Worm (Caenorhabditis elegans) whole organism, L4 larva: ENCODE measurements around the gene F23D12.1.

Source experiments
- D1046.2 ChIP-seq: fragments of 200-800 bp; sonication (Bioruptor generic); IDR thresholded peaks from 2 replicates; pipeline ENCODE4 v1.3.6; 2022; ENCODE audit warnings: missing genetic modification characterization, missing compliant biosample characterization
- F37D6.2 ChIP-seq: sonication (generic microtip); optimal IDR thresholded peaks from 2 replicates; lab custom pipeline; 2016; ENCODE audit warnings: mild to moderate bottlenecking, missing genetic modification characterization, missing compliant biosample characterization
- R02D3.7 ChIP-seq: fragments of 150-350 bp; sonication (generic microtip); optimal IDR thresholded peaks from 3 replicates; lab custom pipeline; 2014; ENCODE audit warnings: missing biosample characterization, missing genetic modification characterization
- Y105C5A.15 ChIP-seq: fragments of 200-800 bp; sonication (Bioruptor generic); IDR thresholded peaks from 2 replicates; pipeline ENCODE4 v1.3.6; 2022; ENCODE audit warnings: missing genetic modification characterization, missing compliant biosample characterization
- Y5F2A.4 ChIP-seq: fragments of 200-800 bp; sonication (Bioruptor generic); optimal IDR thresholded peaks from 2 replicates; lab custom pipeline; 2018; ENCODE audit warnings: mild to moderate bottlenecking, missing genetic modification characterization, missing compliant biosample characterization
- ZK337.2 ChIP-seq: fragments of 200-800 bp; sonication (Bioruptor generic); IDR thresholded peaks from 2 replicates; pipeline ENCODE4 v1.3.6; 2022; ENCODE audit warnings: missing genetic modification reagents, missing genetic modification characterization, missing compliant biosample characterization
- aly-2 ChIP-seq: sonication (generic microtip); optimal IDR thresholded peaks from 2 replicates; lab custom pipeline; 2018; ENCODE audit warnings: missing biosample characterization, missing genetic modification characterization
- ama-1 ChIP-seq: fragments of 150-350 bp; optimal IDR thresholded peaks from 2 replicates; lab custom pipeline; 2014; ENCODE audit warnings: inconsistent platforms, mixed read lengths
- ceh-32 ChIP-seq: sonication (generic microtip); optimal IDR thresholded peaks from 2 replicates; lab custom pipeline; 2016; ENCODE audit warnings: mild to moderate bottlenecking, missing genetic modification characterization, missing compliant biosample characterization; ENCODE audit not compliant: poor library complexity
- ceh-44 ChIP-seq: fragments of 200-800 bp; sonication (Bioruptor generic); IDR thresholded peaks from 2 replicates; pipeline ENCODE4 v1.3.6; 2022; ENCODE audit warnings: missing genetic modification reagents, missing genetic modification characterization, missing compliant biosample characterization
- ceh-82 ChIP-seq: sonication (generic microtip); optimal IDR thresholded peaks from 2 replicates; lab custom pipeline; 2017; ENCODE audit warnings: missing biosample characterization, missing genetic modification characterization
- daf-16 ChIP-seq, 3 experiments: sonication (generic microtip); optimal IDR thresholded peaks; 2 replicates each; lab custom pipeline; 2016 to 2017; ENCODE audit warnings: missing genetic modification characterization in 3 of 3, missing genetic modification reagents in 3 of 3, mild to moderate bottlenecking in 2 of 3, missing compliant biosample characterization in 2 of 3, missing biosample characterization in 1 of 3, moderate library complexity in 1 of 3
- daf-8 ChIP-seq: fragments of 200-800 bp; sonication (Bioruptor generic); IDR thresholded peaks from 2 replicates; pipeline ENCODE4 v1.3.6; 2022; ENCODE audit warnings: missing genetic modification characterization, missing compliant biosample characterization
- dmd-6 ChIP-seq: fragments of 200-800 bp; sonication (Bioruptor generic); IDR thresholded peaks from 2 replicates; pipeline ENCODE4 v1.3.6; 2022; ENCODE audit warnings: missing genetic modification reagents, missing genetic modification characterization, missing compliant biosample characterization
- dmd-8 ChIP-seq: fragments of 200-800 bp; sonication (Bioruptor generic); IDR thresholded peaks from 2 replicates; pipeline ENCODE4 v1.3.6; 2022; ENCODE audit warnings: missing genetic modification characterization, missing compliant biosample characterization
- dpl-1 ChIP-seq: fragments of 150-350 bp; optimal IDR thresholded peaks from 2 replicates; lab custom pipeline; 2014; ENCODE audit warnings: missing biosample characterization, missing genetic modification reagents, missing genetic modification characterization
- duxl-1 ChIP-seq: sonication (generic microtip); optimal IDR thresholded peaks from 2 replicates; lab custom pipeline; 2016; ENCODE audit warnings: mild to moderate bottlenecking, missing genetic modification characterization, moderate library complexity, missing compliant biosample characterization; ENCODE audit not compliant: poor library complexity
- dve-1 ChIP-seq: sonication (generic microtip); optimal IDR thresholded peaks from 2 replicates; lab custom pipeline; 2017; ENCODE audit warnings: antibody characterized with exemption, mild to moderate bottlenecking, missing genetic modification characterization, missing compliant biosample characterization; ENCODE audit not compliant: insufficient read depth
- egl-27 ChIP-seq: sonication (generic microtip); optimal IDR thresholded peaks from 3 replicates; lab custom pipeline; 2017; ENCODE audit warnings: missing biosample characterization, missing genetic modification reagents, missing genetic modification characterization
- egl-43 ChIP-seq: fragments of 200-800 bp; sonication (Bioruptor generic); IDR thresholded peaks from 2 replicates; pipeline ENCODE4 v1.3.6; 2022; ENCODE audit warnings: missing genetic modification reagents, missing genetic modification characterization, missing compliant biosample characterization
- fos-1 ChIP-seq: fragments of 150-350 bp; optimal IDR thresholded peaks from 2 replicates; lab custom pipeline; 2014; ENCODE audit warnings: missing biosample characterization, missing genetic modification characterization
- hmg-1.1 ChIP-seq: fragments of 200-800 bp; sonication (Bioruptor generic); IDR thresholded peaks from 2 replicates; pipeline ENCODE4 v1.3.6; 2022; ENCODE audit warnings: missing genetic modification reagents, missing genetic modification characterization, missing compliant biosample characterization
- jun-1 ChIP-seq: fragments of 150-350 bp; optimal IDR thresholded peaks from 2 replicates; lab custom pipeline; 2014; ENCODE audit warnings: missing biosample characterization, missing genetic modification reagents, missing genetic modification characterization
- lim-7 ChIP-seq: fragments of 200-800 bp; sonication (Bioruptor generic); IDR thresholded peaks from 2 replicates; pipeline ENCODE4 v1.3.6; 2022; ENCODE audit warnings: missing genetic modification characterization, missing compliant biosample characterization
- lin-1 ChIP-seq: fragments of 200-800 bp; sonication (Bioruptor generic); IDR thresholded peaks from 2 replicates; pipeline ENCODE4 v1.3.6; 2022; ENCODE audit warnings: missing genetic modification reagents, missing genetic modification characterization, missing compliant biosample characterization
- lin-15B ChIP-seq: fragments of 150-350 bp; sonication (generic microtip); optimal IDR thresholded peaks from 3 replicates; lab custom pipeline; 2014; ENCODE audit warnings: missing biosample characterization, missing genetic modification characterization
- lin-29 ChIP-seq: fragments of 200-800 bp; sonication (Bioruptor generic); IDR thresholded peaks from 2 replicates; pipeline ENCODE4 v1.3.6; 2022; ENCODE audit warnings: missing genetic modification reagents, missing genetic modification characterization, missing compliant biosample characterization
- lin-38 ChIP-seq: fragments of 200-800 bp; sonication (Bioruptor generic); IDR thresholded peaks from 2 replicates; pipeline ENCODE4 v1.3.6; 2022; ENCODE audit warnings: missing genetic modification reagents, missing genetic modification characterization, missing compliant biosample characterization
- lir-3 ChIP-seq: sonication (generic microtip); optimal IDR thresholded peaks from 2 replicates; lab custom pipeline; 2016; ENCODE audit warnings: mild to moderate bottlenecking, missing genetic modification characterization, missing compliant biosample characterization
- madf-5 ChIP-seq, 2 experiments: fragments of 200-800 bp; sonication (Bioruptor generic); IDR thresholded peaks; 2 replicates each; pipeline ENCODE4 v1.3.6; 2022; ENCODE audit warnings: missing compliant biosample characterization in 2 of 2, missing genetic modification characterization in 2 of 2
- mdt-29 ChIP-seq: fragments of 200-800 bp; sonication (Bioruptor generic); IDR thresholded peaks from 2 replicates; pipeline ENCODE4 v1.3.6; 2022; ENCODE audit warnings: missing genetic modification reagents, missing genetic modification characterization, missing compliant biosample characterization
- mep-1 ChIP-seq: fragments of 150-350 bp; sonication (generic microtip); optimal IDR thresholded peaks from 3 replicates; lab custom pipeline; 2014; ENCODE audit warnings: missing biosample characterization, missing genetic modification characterization
- mes-2 ChIP-seq: sonication (generic microtip); optimal IDR thresholded peaks from 2 replicates; lab custom pipeline; 2016; ENCODE audit warnings: missing genotype, mild to moderate bottlenecking, missing genetic modification characterization, missing compliant biosample characterization; ENCODE audit not compliant: poor library complexity, severe bottlenecking
- nhr-10 ChIP-seq: fragments of 150-350 bp; optimal IDR thresholded peaks from 2 replicates; lab custom pipeline; 2014; ENCODE audit warnings: missing biosample characterization, missing genetic modification characterization
- nhr-102 ChIP-seq: sonication (generic microtip); optimal IDR thresholded peaks from 2 replicates; lab custom pipeline; 2016; ENCODE audit warnings: mild to moderate bottlenecking, missing genetic modification characterization, moderate library complexity, missing compliant biosample characterization
- nhr-11 ChIP-seq: fragments of 150-350 bp; optimal IDR thresholded peaks from 2 replicates; lab custom pipeline; 2014; ENCODE audit warnings: missing biosample characterization, missing genetic modification characterization
- nhr-237 ChIP-seq: sonication (generic microtip); optimal IDR thresholded peaks from 2 replicates; lab custom pipeline; 2017; ENCODE audit warnings: missing biosample characterization, missing genetic modification characterization
- nhr-25 ChIP-seq: sonication (generic microtip); optimal IDR thresholded peaks from 2 replicates; lab custom pipeline; 2017; ENCODE audit warnings: missing genetic modification characterization, mild to moderate bottlenecking, missing compliant biosample characterization, antibody characterized with exemption, moderate library complexity, borderline replicate concordance; ENCODE audit not compliant: insufficient read depth
- nhr-48 ChIP-seq: sonication (generic microtip); optimal IDR thresholded peaks from 2 replicates; lab custom pipeline; 2016; ENCODE audit warnings: mild to moderate bottlenecking, missing genetic modification characterization, missing compliant biosample characterization
- nhr-6 ChIP-seq: fragments of 150-350 bp; optimal IDR thresholded peaks from 2 replicates; lab custom pipeline; 2014; ENCODE audit warnings: missing biosample characterization, missing genetic modification characterization
- pqm-1 ChIP-seq: sonication (generic microtip); optimal IDR thresholded peaks from 2 replicates; lab custom pipeline; 2017; ENCODE audit warnings: missing biosample characterization, missing genetic modification characterization
- rbr-2 ChIP-seq: sonication (generic microtip); optimal IDR thresholded peaks from 2 replicates; lab custom pipeline; 2016; ENCODE audit warnings: missing genotype, missing genetic modification characterization, missing compliant biosample characterization
- sdz-12 ChIP-seq: fragments of 200-800 bp; sonication (Bioruptor generic); optimal IDR thresholded peaks from 2 replicates; lab custom pipeline; 2018; ENCODE audit warnings: mild to moderate bottlenecking, missing genetic modification characterization, missing compliant biosample characterization
- snpc-4 ChIP-seq: fragments of 150-350 bp; optimal IDR thresholded peaks from 2 replicates; lab custom pipeline; 2014; ENCODE audit warnings: missing biosample characterization, missing genetic modification characterization
- spr-1 ChIP-seq: sonication (generic microtip); optimal IDR thresholded peaks from 2 replicates; lab custom pipeline; 2016; ENCODE audit warnings: mild to moderate bottlenecking, missing genetic modification characterization, missing compliant biosample characterization
- tra-1 ChIP-seq: fragments of 200-800 bp; sonication (Bioruptor generic); IDR thresholded peaks from 2 replicates; pipeline ENCODE4 v1.3.6; 2022; ENCODE audit warnings: missing genetic modification reagents, missing genetic modification characterization, missing compliant biosample characterization
- zip-11 ChIP-seq: fragments of 200-800 bp; sonication (Bioruptor generic); IDR thresholded peaks from 2 replicates; pipeline ENCODE4 v1.3.6; 2022; ENCODE audit warnings: missing genetic modification characterization, missing compliant biosample characterization
- zip-2 ChIP-seq: fragments of 150-350 bp; optimal IDR thresholded peaks from 2 replicates; lab custom pipeline; 2014; ENCODE audit warnings: missing biosample characterization, missing genetic modification characterization
- ztf-11 ChIP-seq: fragments of 150-350 bp; optimal IDR thresholded peaks from 2 replicates; lab custom pipeline; 2014; ENCODE audit warnings: missing biosample characterization, missing genetic modification characterization

F23D12.1 gene

ce11 chrX:14428052-14428451 is at the start of gene F23D12.1:
Gene F23D12.1, minus strand, starts transcription at chrX:14428152.
- TF ChIP-seq lin-29 (GFP tag; lab: Robert Waterston, UW) = no peak
- TF ChIP-seq nhr-48 (tag; lab: Kevin White, UChicago) = no peak
- no peak for TF ChIP-seq mes-2 (tag; lab: Kevin White, UChicago)
- TF ChIP-seq fos-1 (tag; lab: Kevin White, UChicago) = no peak
- no peak for TF ChIP-seq lir-3
- no peak for TF ChIP-seq zip-2 (tag; lab: Kevin White, UChicago)
- TF ChIP-seq zip-11 (GFP tag; lab: Robert Waterston, UW) = no peak
- TF ChIP-seq nhr-237 (tag; lab: Kevin White, UChicago) = no peak
- no peak for TF ChIP-seq spr-1 (tag; lab: Kevin White, UChicago)
- TF ChIP-seq ama-1 (lab: Kevin White, UChicago) = no peak
- no peak for TF ChIP-seq nhr-102
- TF ChIP-seq nhr-10 (tag; lab: Kevin White, UChicago) = no peak

DNA sequence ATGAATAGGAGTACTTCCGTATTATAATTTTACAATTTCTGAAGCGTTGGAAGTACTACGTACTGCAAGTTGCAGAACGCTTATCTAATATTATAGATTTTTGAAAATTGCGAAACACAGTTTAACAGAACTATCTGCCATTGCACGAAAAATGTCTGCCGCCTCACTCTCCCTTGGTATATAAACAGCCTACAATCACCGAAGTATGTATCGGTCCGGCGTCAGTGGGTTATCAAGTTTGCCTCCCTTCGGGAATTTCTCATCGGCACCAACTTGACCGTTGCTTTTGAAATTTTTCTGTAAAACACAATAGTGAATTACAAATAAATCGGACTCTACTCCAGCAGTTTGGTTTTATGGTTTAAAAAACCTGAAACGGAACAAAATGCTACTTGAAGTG is 49.4 kb upstream of the F23D12.1 start:
- TF ChIP-seq lin-15B (tag; lab: Kevin White, UChicago) (no peak), daf-8 (peak; percentile 46; the same call in 1 of the 2 replicates), lin-1 (no peak), lir-3 (no peak), madf-5 (GFP tag; IDR thresholded peaks at IDR 0.05; lab: Robert Waterston, UW) (no peak), daf-16 (GFP tag; optimal IDR thresholded peaks at IDR 0.05; lab: Kevin White, UChicago) (no peak), daf-16 (tag; optimal IDR thresholded peaks at IDR 0.05; lab: Kevin White, UChicago) (peak; percentile 30), Y105C5A.15 (GFP tag; lab: Robert Waterston, UW) (peak; percentile 79; the same call in 1 of the 2 replicates), jun-1 (tag; lab: Kevin White, UChicago) (no peak), dmd-6 (GFP tag; lab: Robert Waterston, UW) (peak; percentile 30), ceh-32 (tag; lab: Kevin White, UChicago) (no peak), F37D6.2 (tag; lab: Kevin White, UChicago) (no peak), Y5F2A.4 (GFP tag; lab: Kevin White, UChicago) (no peak), pqm-1 (tag; lab: Kevin White, UChicago) (no peak), D1046.2 (GFP tag; lab: Robert Waterston, UW) (no peak), aly-2 (tag; lab: Kevin White, UChicago) (no peak), nhr-25 (no peak), R02D3.7 (tag; lab: Kevin White, UChicago) (no peak), nhr-10 (tag; lab: Kevin White, UChicago) (no peak), rbr-2 (tag; lab: Kevin White, UChicago) (no peak), dve-1 (peak; percentile 27), snpc-4 (peak; percentile 76), sdz-12 (GFP tag; lab: Kevin White, UChicago) (no peak), nhr-6 (no peak), hmg-1.1 (GFP tag; lab: Robert Waterston, UW) (peak; percentile 47; the same call in 1 of the 2 replicates), mep-1 (tag; lab: Kevin White, UChicago) (no peak), nhr-102 (peak; percentile 14), ceh-82 (tag; lab: Kevin White, UChicago) (no peak), ceh-44 (GFP tag; lab: Robert Waterston, UW) (0 out of 2 replicates have a peak, but pooled peaks have one; percentile 20), mdt-29 (GFP tag; lab: Robert Waterston, UW) (peak; percentile 57; the same call in 1 of the 2 replicates), nhr-11 (tag; lab: Kevin White, UChicago) (no peak), lin-38 (GFP tag; lab: Robert Waterston, UW) (no peak; the same call in 1 of the 2 replicates), ztf-11 (no peak), zip-11 (GFP tag; lab: Robert Waterston, UW) (no peak), lim-7 (GFP tag; lab: Robert Waterston, UW) (peak; percentile 63; the same call in 1 of the 2 replicates), egl-43 (GFP tag; lab: Robert Waterston, UW) (0 out of 2 replicates have a peak, but pooled peaks have one; percentile 44), egl-27 (tag; lab: Kevin White, UChicago) (no peak), nhr-48 (tag; lab: Kevin White, UChicago) (no peak), dmd-8 (GFP tag; lab: Robert Waterston, UW) (peak; percentile 68; the same call in 1 of the 2 replicates), duxl-1 (tag; lab: Kevin White, UChicago) (no peak), dpl-1 (GFP tag; lab: Kevin White, UChicago) (no peak), tra-1 (GFP tag; lab: Robert Waterston, UW) (peak; percentile 26; the same call in 1 of the 2 replicates), ZK337.2 (GFP tag; lab: Robert Waterston, UW) (no peak)
